Fruit fly (Drosophila melanogaster) whole organism, wandering third instar larva: Measurements from ENCODE around the gene CG5151.

Experiments used
- CrebA ChIP-seq: fragments of 200-800 bp; sonication (Bioruptor generic); optimal IDR thresholded peaks from 2 replicates; lab custom pipeline; 2016; ENCODE audit warnings: missing biosample characterization, mild to moderate bottlenecking, missing genetic modification characterization, borderline replicate concordance
- Dfd ChIP-seq: fragments of >200 bp; optimal IDR thresholded peaks from 2 replicates; lab custom pipeline; 2017; ENCODE audit warnings: missing biosample characterization, missing genetic modification characterization
- Dif ChIP-seq: fragments of 200-275, 200-300 bp; sonication (Bioruptor generic); optimal IDR thresholded peaks from 2 replicates; lab custom pipeline; 2018; ENCODE audit warnings: missing biosample characterization, missing genetic modification characterization; ENCODE audit not compliant: partially characterized antibody
- Hr78 ChIP-seq: fragments of >200 bp; optimal IDR thresholded peaks from 2 replicates; lab custom pipeline; 2017; ENCODE audit warnings: missing biosample characterization, missing genetic modification characterization
- Rel ChIP-seq, 2 experiments: fragments of 200-800 bp; sonication (Bioruptor generic) in 1 of 2; optimal IDR thresholded peaks; 2 replicates in 1 of 2; 3 replicates in 1 of 2; lab custom pipeline; 2016 to 2019; ENCODE audit warnings: mild to moderate bottlenecking in 2 of 2, missing biosample characterization in 2 of 2, missing genetic modification characterization in 2 of 2, moderate library complexity in 1 of 2
- dmrt93B ChIP-seq: fragments of 200-800 bp; sonication (Bioruptor generic); optimal IDR thresholded peaks from 2 replicates; lab custom pipeline; 2018; ENCODE audit warnings: missing biosample characterization, mild to moderate bottlenecking, missing genetic modification characterization
- jim ChIP-seq: fragments of 175-275, 200-325 bp; sonication (Bioruptor generic); optimal IDR thresholded peaks from 2 replicates; lab custom pipeline; 2016; ENCODE audit warnings: missing biosample characterization, mild to moderate bottlenecking, missing genetic modification characterization
- pan ChIP-seq: fragments of >200 bp; optimal IDR thresholded peaks from 2 replicates; lab custom pipeline; 2017
- sv ChIP-seq: fragments of 200-800 bp; sonication (Bioruptor generic); optimal IDR thresholded peaks from 3 replicates; lab custom pipeline; 2016; ENCODE audit warnings: missing biosample characterization, missing genetic modification characterization
- tai ChIP-seq: sonication (Bioruptor generic); optimal IDR thresholded peaks from 2 replicates; lab custom pipeline; 2016; ENCODE audit warnings: missing biosample characterization, missing genetic modification characterization
- usp ChIP-seq: fragments of >200 bp; optimal IDR thresholded peaks from 2 replicates; lab custom pipeline; 2017; ENCODE audit warnings: missing biosample characterization, missing genetic modification characterization
- woc ChIP-seq: sonication (Bioruptor generic); optimal IDR thresholded peaks from 2 replicates; lab custom pipeline; 2016; ENCODE audit warnings: missing biosample characterization, mild to moderate bottlenecking, missing genetic modification characterization

DNA sequence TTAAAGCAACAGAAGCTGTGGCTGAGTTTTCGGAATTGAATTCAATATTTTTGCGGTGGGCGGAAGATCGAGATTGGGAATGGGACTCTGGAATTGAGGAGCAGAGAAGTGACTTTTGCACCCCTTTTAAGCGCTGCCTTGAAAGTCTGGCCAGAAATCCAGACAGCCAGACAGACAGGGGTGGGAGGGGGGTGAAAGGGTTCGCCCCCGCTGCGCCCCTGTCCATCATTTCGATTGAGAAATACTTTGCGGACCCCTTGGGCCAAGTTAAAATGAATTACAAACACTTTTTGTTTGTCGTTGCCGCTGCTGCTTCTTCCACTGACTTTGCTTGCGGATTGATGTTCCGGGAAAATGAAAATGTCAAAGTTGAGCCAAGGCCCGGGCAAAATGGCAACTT is 19.0 kb upstream of the CG5151 start:
- TF ChIP-seq CrebA (no peak), usp (GFP tag; lab: Kevin White, UChicago) (no peak), Dif (GFP tag; lab: Kevin White, UChicago) (no peak), woc (GFP tag; lab: Kevin White, UChicago) (no peak), Rel (GFP tag; optimal IDR thresholded peaks at IDR 0.05; lab: Kevin White, UChicago) (no peak), Rel (tag; optimal IDR thresholded peaks at IDR 0.05; lab: Kevin White, UChicago) (no peak), Hr78 (GFP tag; lab: Kevin White, UChicago) (no peak), dmrt93B (GFP tag; lab: Kevin White, UChicago) (no peak), jim (GFP tag; lab: Kevin White, UChicago) (no peak), Dfd (GFP tag; lab: Kevin White, UChicago) (no peak), pan (lab: Kevin White, UChicago) (no peak), sv (GFP tag; lab: Kevin White, UChicago) (no peak), tai (GFP tag; lab: Kevin White, UChicago) (no peak)
